Fruit fly (Drosophila melanogaster) whole organism, embryonic: ENCODE results near the gene CG42340.
A peak's percentile ranks its signal among the peaks of the same experiment; 100 is the strongest.

Experiments
- Abd-B ChIP-seq: fragments of 200-800 bp; sonication (Bioruptor generic); optimal IDR thresholded peaks from 2 replicates; lab custom pipeline; 2018; ENCODE audit warnings: missing biosample characterization, mild to moderate bottlenecking, missing genetic modification characterization, moderate library complexity
- Antp ChIP-seq: fragments of 200-800 bp; sonication (Bioruptor generic); optimal IDR thresholded peaks from 3 replicates; lab custom pipeline; 2016; ENCODE audit warnings: missing biosample characterization, missing genetic modification characterization
- CG11456 ChIP-seq: fragments of 200-800 bp; sonication (Bioruptor generic); IDR thresholded peaks from 3 replicates; pipeline ENCODE4 v1.3.6; 2022; ENCODE audit warnings: missing biosample characterization, missing genetic modification characterization
- CG12769 ChIP-seq: fragments of 200-800 bp; sonication (Bioruptor generic); optimal IDR thresholded peaks from 2 replicates; lab custom pipeline; 2019; ENCODE audit warnings: missing biosample characterization, mild to moderate bottlenecking, missing genetic modification characterization, moderate library complexity
- CG13296 ChIP-seq: fragments of 200-800 bp; sonication (Bioruptor generic); optimal IDR thresholded peaks from 3 replicates; lab custom pipeline; 2018; ENCODE audit warnings: missing biosample characterization, mild to moderate bottlenecking, missing genetic modification characterization
- CG14050 ChIP-seq: fragments of 200-800 bp; sonication (Bioruptor generic); IDR thresholded peaks from 3 replicates; pipeline ENCODE4 v1.3.6; 2022; ENCODE audit warnings: missing biosample characterization, missing genetic modification characterization
- CG14441 ChIP-seq: fragments of 200-800 bp; sonication (Bioruptor generic); IDR thresholded peaks from 2 replicates; pipeline ENCODE4 v1.3.6; 2022; ENCODE audit warnings: missing biosample characterization, missing genetic modification characterization
- CG14710 ChIP-seq: fragments of 200-800 bp; sonication (Bioruptor generic); optimal IDR thresholded peaks from 3 replicates; lab custom pipeline; 2019; ENCODE audit warnings: missing biosample characterization, mild to moderate bottlenecking, missing genetic modification characterization, moderate library complexity
- CG16779 ChIP-seq: fragments of 200-800 bp; sonication (Bioruptor generic); IDR thresholded peaks from 2 replicates; pipeline ENCODE4 v1.3.6; 2022; ENCODE audit warnings: missing biosample characterization, missing genetic modification characterization
- CG16813 ChIP-seq: fragments of 200-800 bp; sonication (Bioruptor generic); IDR thresholded peaks from 3 replicates; pipeline ENCODE4 v1.3.6; 2022; ENCODE audit warnings: missing biosample characterization, missing genetic modification characterization; ENCODE audit not compliant: partially characterized antibody
- CG16863 ChIP-seq: fragments of 200-800 bp; sonication (Bioruptor generic); optimal IDR thresholded peaks from 3 replicates; lab custom pipeline; 2016; ENCODE audit warnings: missing biosample characterization, missing genetic modification characterization
- CG2889 ChIP-seq: fragments of 200-800 bp; sonication (Bioruptor generic); IDR thresholded peaks from 3 replicates; pipeline ENCODE4 v1.3.6; 2022; ENCODE audit warnings: missing biosample characterization, missing genetic modification characterization
- CG30403 ChIP-seq: fragments of 200-800 bp; sonication (Bioruptor generic); optimal IDR thresholded peaks from 3 replicates; lab custom pipeline; 2016; ENCODE audit warnings: missing biosample characterization, missing genetic modification characterization
- CG3065 ChIP-seq: fragments of 200-800 bp; sonication (Bioruptor generic); optimal IDR thresholded peaks from 2 replicates; lab custom pipeline; 2016; ENCODE audit warnings: missing biosample characterization, missing genetic modification characterization
- CG32772 ChIP-seq: fragments of 200-800 bp; sonication (Bioruptor generic); IDR thresholded peaks from 2 replicates; pipeline ENCODE4 v1.3.6; 2022; ENCODE audit warnings: missing biosample characterization, missing genetic modification characterization
- CG33213 ChIP-seq: fragments of 200-800 bp; sonication (Bioruptor generic); optimal IDR thresholded peaks from 3 replicates; lab custom pipeline; 2016; ENCODE audit warnings: missing biosample characterization, missing genetic modification characterization
- CG3838 ChIP-seq: fragments of 200-800 bp; sonication (Bioruptor generic); optimal IDR thresholded peaks from 3 replicates; lab custom pipeline; 2016; ENCODE audit warnings: missing biosample characterization, missing genetic modification characterization
- CG3847 ChIP-seq: fragments of 200-800 bp; sonication (Bioruptor generic); IDR thresholded peaks from 2 replicates; pipeline ENCODE4 v1.3.6; 2022; ENCODE audit warnings: missing biosample characterization, missing genetic modification characterization
- CG4820 ChIP-seq: fragments of 200-800 bp; sonication (Bioruptor generic); optimal IDR thresholded peaks from 3 replicates; lab custom pipeline; 2016; ENCODE audit warnings: missing biosample characterization, missing genetic modification characterization
- CG6272 ChIP-seq: fragments of 200-800 bp; sonication (Bioruptor generic); IDR thresholded peaks from 2 replicates; pipeline ENCODE4 v1.3.6; 2022; ENCODE audit warnings: missing biosample characterization, missing genetic modification characterization
- CG6765 ChIP-seq: fragments of 200-800 bp; sonication (Bioruptor generic); optimal IDR thresholded peaks from 3 replicates; lab custom pipeline; 2017; ENCODE audit warnings: missing biosample characterization, mild to moderate bottlenecking, missing genetic modification characterization
- CG8089 ChIP-seq: fragments of 200-800 bp; sonication (Bioruptor generic); optimal IDR thresholded peaks from 3 replicates; lab custom pipeline; 2016; ENCODE audit warnings: missing biosample characterization, missing genetic modification characterization
- CG9876 ChIP-seq: fragments of 200-800 bp; sonication (Bioruptor generic); optimal IDR thresholded peaks from 2 replicates; lab custom pipeline; 2016; ENCODE audit warnings: missing biosample characterization, missing genetic modification characterization
- Camta ChIP-seq: fragments of 200-800 bp; sonication (Bioruptor generic); optimal IDR thresholded peaks from 2 replicates; lab custom pipeline; 2016; ENCODE audit warnings: missing biosample characterization, missing genetic modification characterization
- E2f2 ChIP-seq: fragments of 200-800 bp; sonication (Bioruptor generic); IDR thresholded peaks from 2 replicates; pipeline ENCODE4 v1.3.6; 2022; ENCODE audit warnings: missing biosample characterization, missing genetic modification characterization
- Fer2 ChIP-seq: fragments of 200-800 bp; sonication (Bioruptor generic); optimal IDR thresholded peaks from 2 replicates; lab custom pipeline; 2018; ENCODE audit warnings: missing biosample characterization, mild to moderate bottlenecking, missing genetic modification characterization, moderate library complexity
- HLH4C ChIP-seq: fragments of 200-800 bp; sonication (Bioruptor generic); IDR thresholded peaks from 3 replicates; pipeline ENCODE4 v1.3.6; 2022; ENCODE audit warnings: missing biosample characterization, missing genetic modification characterization; ENCODE audit not compliant: partially characterized antibody
- HmgD ChIP-seq: fragments of 200-800 bp; sonication (Bioruptor generic); optimal IDR thresholded peaks from 3 replicates; lab custom pipeline; 2016; ENCODE audit warnings: missing biosample characterization, missing genetic modification characterization
- Hr39 ChIP-seq: fragments of >200 bp; optimal IDR thresholded peaks from 2 replicates; lab custom pipeline; 2017
- NFAT ChIP-seq: fragments of 200-800 bp; sonication (Bioruptor generic); IDR thresholded peaks from 2 replicates; pipeline ENCODE4 v1.3.6; 2022; ENCODE audit warnings: missing biosample characterization, missing genetic modification characterization
- Nf-YA ChIP-seq: fragments of 200-800 bp; sonication (Bioruptor generic); IDR thresholded peaks from 2 replicates; pipeline ENCODE4 v1.3.6; 2022; ENCODE audit warnings: missing biosample characterization, missing genetic modification characterization
- Oaz ChIP-seq: fragments of 200-800 bp; sonication (Bioruptor generic); IDR thresholded peaks from 2 replicates; pipeline ENCODE4 v1.3.6; 2022; ENCODE audit warnings: missing biosample characterization, missing genetic modification characterization
- Optix ChIP-seq: fragments of 200-800 bp; sonication (Bioruptor generic); IDR thresholded peaks from 3 replicates; pipeline ENCODE4 v1.3.6; 2022; ENCODE audit warnings: missing biosample characterization, missing genetic modification characterization
- Rfx ChIP-seq: fragments of 200-800 bp; sonication (Bioruptor generic); IDR thresholded peaks from 2 replicates; pipeline ENCODE4 v1.3.6; 2022; ENCODE audit warnings: missing biosample characterization, missing genetic modification characterization
- Sry-β ChIP-seq: fragments of 200-800 bp; sonication (Bioruptor generic); optimal IDR thresholded peaks from 2 replicates; lab custom pipeline; 2018; ENCODE audit warnings: missing biosample characterization, mild to moderate bottlenecking, missing genetic modification characterization, moderate library complexity
- abd-A ChIP-seq: fragments of 200-800 bp; sonication (Bioruptor generic); optimal IDR thresholded peaks from 3 replicates; lab custom pipeline; 2019; ENCODE audit warnings: missing biosample characterization, mild to moderate bottlenecking, missing genetic modification characterization, moderate library complexity
- ara ChIP-seq: fragments of 200-800 bp; sonication (Bioruptor generic); IDR thresholded peaks from 2 replicates; pipeline ENCODE4 v1.3.6; 2022; ENCODE audit warnings: missing biosample characterization, missing genetic modification characterization
- corto ChIP-seq: fragments of 200-800 bp; sonication (Bioruptor generic); optimal IDR thresholded peaks from 2 replicates; lab custom pipeline; 2016; ENCODE audit warnings: missing biosample characterization, mild to moderate bottlenecking, missing genetic modification characterization, moderate library complexity
- dan ChIP-seq: fragments of 200-800 bp; sonication (Bioruptor generic); IDR thresholded peaks from 2 replicates; pipeline ENCODE4 v1.3.6; 2022; ENCODE audit warnings: missing biosample characterization, missing genetic modification characterization
- dimm ChIP-seq: fragments of 200-800 bp; sonication (Bioruptor generic); IDR thresholded peaks from 2 replicates; pipeline ENCODE4 v1.3.6; 2022; ENCODE audit warnings: missing biosample characterization, missing genetic modification characterization
- disco-r ChIP-seq: fragments of 200-800 bp; sonication (Bioruptor generic); optimal IDR thresholded peaks from 2 replicates; lab custom pipeline; 2016; ENCODE audit warnings: missing biosample characterization, missing genetic modification characterization
- dysf ChIP-seq: fragments of 200-800 bp; sonication (Bioruptor generic); IDR thresholded peaks from 3 replicates; pipeline ENCODE4 v1.3.6; 2022; ENCODE audit warnings: missing biosample characterization, missing genetic modification characterization
- gsb ChIP-seq: fragments of 200-800 bp; sonication (Bioruptor generic); IDR thresholded peaks from 2 replicates; pipeline ENCODE4 v1.3.6; 2022; ENCODE audit warnings: missing biosample characterization, missing genetic modification characterization
- lmd ChIP-seq: fragments of 200-800 bp; sonication (Bioruptor generic); IDR thresholded peaks from 2 replicates; pipeline ENCODE4 v1.3.6; 2022; ENCODE audit warnings: missing biosample characterization, missing genetic modification characterization
- mirr ChIP-seq: fragments of 200-800 bp; sonication (Bioruptor generic); optimal IDR thresholded peaks from 3 replicates; lab custom pipeline; 2018; ENCODE audit warnings: missing biosample characterization, mild to moderate bottlenecking, missing genetic modification characterization
- ranshi ChIP-seq: fragments of 200-800 bp; sonication (Bioruptor generic); IDR thresholded peaks from 2 replicates; pipeline ENCODE4 v1.3.6; 2022; ENCODE audit warnings: missing biosample characterization, missing genetic modification characterization
- scrt ChIP-seq: fragments of 200-800 bp; sonication (Bioruptor generic); optimal IDR thresholded peaks from 2 replicates; lab custom pipeline; 2018; ENCODE audit warnings: missing biosample characterization, mild to moderate bottlenecking, missing genetic modification characterization, moderate library complexity
- sima ChIP-seq: fragments of 200-800 bp; sonication (Bioruptor generic); optimal IDR thresholded peaks from 2 replicates; lab custom pipeline; 2016; ENCODE audit warnings: missing biosample characterization, missing genetic modification characterization
- sob ChIP-seq: fragments of 200-800 bp; sonication (Bioruptor generic); IDR thresholded peaks from 2 replicates; pipeline ENCODE4 v1.3.6; 2022; ENCODE audit warnings: missing biosample characterization, missing genetic modification characterization
- tgo ChIP-seq: fragments of 200-800 bp; sonication (Bioruptor generic); IDR thresholded peaks from 3 replicates; pipeline ENCODE4 v1.3.6; 2022; ENCODE audit warnings: missing biosample characterization, missing genetic modification characterization
- trem ChIP-seq: fragments of 200-800 bp; optimal IDR thresholded peaks from 3 replicates; lab custom pipeline; 2019; ENCODE audit warnings: missing biosample characterization, mild to moderate bottlenecking, missing genetic modification characterization, moderate library complexity
- vvl ChIP-seq: fragments of 200-800 bp; sonication (Bioruptor generic); IDR thresholded peaks from 2 replicates; pipeline ENCODE4 v1.3.6; 2022; ENCODE audit warnings: missing biosample characterization, missing genetic modification characterization
- z ChIP-seq: fragments of 200-800 bp; sonication (Bioruptor generic); IDR thresholded peaks from 3 replicates; pipeline ENCODE4 v1.3.6; 2022; ENCODE audit warnings: missing biosample characterization, missing genetic modification characterization

Gene CG42340

dm6 chrX:6439495-6439894 lies 84.6 kb downstream of the CG42340 start (continued):
- TF ChIP-seq CG11456 (GFP tag; lab: Robert Waterston, UW) = peak; percentile 70; the same call in 2 of the 3 replicates
- TF ChIP-seq disco-r (GFP tag; lab: Kevin White, UChicago) = no peak
- TF ChIP-seq Rfx (GFP tag; lab: Robert Waterston, UW) = peak; percentile 79
- TF ChIP-seq scrt (GFP tag; lab: Kevin White, UChicago) = peak; percentile 48
- peak; percentile 40; the same call in 2 of the 3 replicates for TF ChIP-seq tgo
- TF ChIP-seq z = no peak
- peak; percentile 47; the same call in 1 of the 3 replicates for TF ChIP-seq Optix
- peak; percentile 29; the same call in 1 of the 2 replicates for TF ChIP-seq CG3847 (GFP tag; lab: Robert Waterston, UW)
- peak; percentile 71 for TF ChIP-seq sob (GFP tag; lab: Robert Waterston, UW)
- no peak for TF ChIP-seq sima (GFP tag; lab: Kevin White, UChicago)
- TF ChIP-seq CG12769 (tag; lab: Kevin White, UChicago) = peak; percentile 27
- TF ChIP-seq CG14050 (GFP tag; lab: Robert Waterston, UW) = no peak
- peak; percentile 26 for TF ChIP-seq Fer2 (tag; lab: Kevin White, UChicago)
- no peak for TF ChIP-seq mirr
- TF ChIP-seq Camta = no peak
- TF ChIP-seq HLH4C (GFP tag; lab: Robert Waterston, UW) = no peak
- no peak for TF ChIP-seq trem
- no peak for TF ChIP-seq Hr39 (lab: Kevin White, UChicago)
- TF ChIP-seq dan (GFP tag; lab: Robert Waterston, UW) = no peak
- TF ChIP-seq CG16813 = no peak
- TF ChIP-seq CG14441 (GFP tag; lab: Robert Waterston, UW) = peak; percentile 61
- peak; percentile 76 for TF ChIP-seq vvl (GFP tag; lab: Robert Waterston, UW)
- TF ChIP-seq Antp (GFP tag; lab: Kevin White, UChicago) = no peak
- TF ChIP-seq lmd (GFP tag; lab: Robert Waterston, UW) = peak; percentile 37; the same call in 1 of the 2 replicates
- no peak for TF ChIP-seq CG2889 (GFP tag; lab: Robert Waterston, UW)
- TF ChIP-seq ara (GFP tag; lab: Robert Waterston, UW) = 0 out of 2 replicates have a peak, but pooled peaks have one; percentile 19
- peak; percentile 53 for TF ChIP-seq dysf (GFP tag; lab: Robert Waterston, UW)
- peak; percentile 68 for TF ChIP-seq ranshi (GFP tag; lab: Robert Waterston, UW)
- TF ChIP-seq CG6272 (GFP tag; lab: Robert Waterston, UW) = 0 out of 2 replicates have a peak, but pooled peaks have one; percentile 38
- no peak for TF ChIP-seq Oaz
- TF ChIP-seq Nf-YA (GFP tag; lab: Robert Waterston, UW) = peak; percentile 66
- TF ChIP-seq gsb (GFP tag; lab: Robert Waterston, UW) = peak; percentile 53
- peak; percentile 51; the same call in 1 of the 2 replicates for TF ChIP-seq dimm (GFP tag; lab: Robert Waterston, UW)
- no peak for TF ChIP-seq CG9876 (GFP tag; lab: Kevin White, UChicago)
- no peak for TF ChIP-seq CG6765 (GFP tag; lab: Kevin White, UChicago)
- no peak for TF ChIP-seq CG33213 (GFP tag; lab: Kevin White, UChicago)
- no peak for TF ChIP-seq HmgD (GFP tag; lab: Kevin White, UChicago)
- TF ChIP-seq CG8089 (GFP tag; lab: Kevin White, UChicago) = no peak
- TF ChIP-seq CG30403 = peak; percentile 8
- TF ChIP-seq CG16863 (GFP tag; lab: Kevin White, UChicago) = no peak
- no peak for TF ChIP-seq E2f2 (GFP tag; lab: Robert Waterston, UW)
- TF ChIP-seq Sry-β (GFP tag; lab: Kevin White, UChicago) = no peak
- 0 out of 2 replicates have a peak, but pooled peaks have one; percentile 13 for TF ChIP-seq CG16779 (GFP tag; lab: Robert Waterston, UW)
- peak; percentile 65 for TF ChIP-seq CG13296 (GFP tag; lab: Kevin White, UChicago)
- no peak for TF ChIP-seq CG4820 (GFP tag; lab: Kevin White, UChicago)
- TF ChIP-seq corto = no peak
- no peak for TF ChIP-seq Abd-B
- TF ChIP-seq NFAT (GFP tag; lab: Robert Waterston, UW) = peak; percentile 45; the same call in 1 of the 2 replicates
- TF ChIP-seq CG14710 = no peak
- peak; percentile 55 for TF ChIP-seq CG32772
- no peak for TF ChIP-seq CG3838 (GFP tag; lab: Kevin White, UChicago)
- peak; percentile 29 for TF ChIP-seq abd-A
- no peak for TF ChIP-seq CG3065 (GFP tag; lab: Kevin White, UChicago)
